Worm (Caenorhabditis elegans) whole organism, L1 larva: ENCODE results near the gene ragc-1.
A peak's percentile ranks its signal among the peaks of the same experiment; 100 is the strongest.

Source experiments
- Y116A8C.19 ChIP-seq: sonication (generic microtip); optimal IDR thresholded peaks from 2 replicates; lab custom pipeline; 2016; ENCODE audit warnings: missing compliant biosample characterization, missing genetic modification characterization, borderline replicate concordance
- aha-1 ChIP-seq: fragments of 150-350 bp; optimal IDR thresholded peaks from 2 replicates; lab custom pipeline; 2014; ENCODE audit warnings: missing biosample characterization, missing genetic modification characterization
- aly-2 ChIP-seq: fragments of 150-350 bp; optimal IDR thresholded peaks from 2 replicates; lab custom pipeline; 2014; ENCODE audit warnings: missing biosample characterization, missing genetic modification characterization
- ama-1 ChIP-seq: fragments of 150-350 bp; optimal IDR thresholded peaks from 2 replicates; lab custom pipeline; 2014
- ceh-88 ChIP-seq: fragments of 200-800 bp; sonication (Bioruptor generic); IDR thresholded peaks from 2 replicates; pipeline ENCODE4 v1.3.6; 2022; ENCODE audit warnings: missing genetic modification characterization, missing compliant biosample characterization
- dpl-1 ChIP-seq, 3 experiments: fragments of 150-350 bp in 2 of 3; sonication (generic microtip) in 1 of 3; optimal IDR thresholded peaks; 2 replicates each; lab custom pipeline; 2014 to 2017; ENCODE audit warnings: missing biosample characterization in 3 of 3, missing genetic modification characterization in 3 of 3, missing genetic modification reagents in 3 of 3
- efl-1 ChIP-seq, 4 experiments: fragments of 150-350 bp; optimal IDR thresholded peaks in 3 of 4; peaks in 1 of 4; 1 replicate in 1 of 4; 2 replicates in 3 of 4; lab custom pipeline; 2014; ENCODE audit warnings: missing biosample characterization in 2 of 4, missing genetic modification characterization in 2 of 4, missing genetic modification reagents in 2 of 4
- elt-3 ChIP-seq, 6 experiments: fragments of 150-350 bp in 1 of 6; sonication (generic microtip); optimal IDR thresholded peaks; 2 replicates each; lab custom pipeline; 2017 to 2018; ENCODE audit warnings: missing biosample characterization in 6 of 6, missing genetic modification characterization in 6 of 6, inconsistent platforms in 1 of 6
- ets-5 ChIP-seq: fragments of 200-800 bp; sonication (Bioruptor generic); IDR thresholded peaks from 2 replicates; pipeline ENCODE4 v1.3.6; 2022; ENCODE audit warnings: missing genetic modification characterization, missing compliant biosample characterization
- fkh-10 ChIP-seq: sonication (generic microtip); optimal IDR thresholded peaks from 2 replicates; lab custom pipeline; 2017; ENCODE audit warnings: missing biosample characterization, missing genetic modification reagents, missing genetic modification characterization
- fkh-8 ChIP-seq: sonication (generic microtip); optimal IDR thresholded peaks from 2 replicates; lab custom pipeline; 2016; ENCODE audit warnings: mild to moderate bottlenecking, missing genetic modification characterization, missing compliant biosample characterization
- grh-1 ChIP-seq: fragments of 200-800 bp; sonication (Bioruptor generic); IDR thresholded peaks from 2 replicates; pipeline ENCODE4 v1.3.6; 2022; ENCODE audit warnings: missing genetic modification reagents, missing genetic modification characterization, missing compliant biosample characterization
- hpl-2 ChIP-seq: fragments of 150-350 bp; optimal IDR thresholded peaks from 2 replicates; lab custom pipeline; 2014; ENCODE audit warnings: missing biosample characterization, missing genetic modification reagents, missing genetic modification characterization
- lin-13 ChIP-seq: fragments of 150-350 bp; optimal IDR thresholded peaks from 2 replicates; lab custom pipeline; 2014; ENCODE audit warnings: missing biosample characterization, missing genetic modification reagents, missing genetic modification characterization
- lin-14 ChIP-seq: fragments of 200-800 bp; sonication (Bioruptor generic); optimal IDR thresholded peaks from 2 replicates; lab custom pipeline; 2018; ENCODE audit warnings: mild to moderate bottlenecking, missing genetic modification characterization, moderate library complexity, missing compliant biosample characterization
- lin-15B ChIP-seq: fragments of 150-350 bp; sonication (generic microtip); optimal IDR thresholded peaks from 3 replicates; lab custom pipeline; 2014; ENCODE audit warnings: missing biosample characterization, missing genetic modification characterization
- lin-39 ChIP-seq: fragments of 150-350 bp; optimal IDR thresholded peaks from 2 replicates; lab custom pipeline; 2014; ENCODE audit warnings: missing biosample characterization, missing genetic modification reagents, missing genetic modification characterization
- lir-3 ChIP-seq: sonication (generic microtip); optimal IDR thresholded peaks from 2 replicates; lab custom pipeline; 2016; ENCODE audit warnings: mild to moderate bottlenecking, missing genetic modification characterization, moderate library complexity, missing compliant biosample characterization; ENCODE audit not compliant: poor library complexity
- lsy-2 ChIP-seq, 2 experiments: fragments of 150-350 bp; optimal IDR thresholded peaks; 2 replicates each; lab custom pipeline; 2014; ENCODE audit warnings: missing biosample characterization in 2 of 2, missing genetic modification characterization in 2 of 2
- mab-9 ChIP-seq: fragments of 200-800 bp; sonication (Bioruptor generic); IDR thresholded peaks from 2 replicates; pipeline ENCODE4 v1.3.6; 2022; ENCODE audit warnings: missing genetic modification reagents, missing genetic modification characterization, missing compliant biosample characterization
- nhr-76 ChIP-seq: sonication (generic microtip); optimal IDR thresholded peaks from 2 replicates; lab custom pipeline; 2017; ENCODE audit warnings: missing biosample characterization, missing genetic modification characterization
- nhr-84 ChIP-seq: sonication (generic microtip); optimal IDR thresholded peaks from 2 replicates; lab custom pipeline; 2017; ENCODE audit warnings: missing biosample characterization, missing genetic modification characterization
- nhr-85 ChIP-seq: sonication (generic microtip); peaks from one replicate; lab custom pipeline; 2016; ENCODE audit warnings: missing genetic modification characterization, inconsistent platforms, missing compliant biosample characterization
- pax-3 ChIP-seq: fragments of 200-800 bp; sonication (Bioruptor generic); optimal IDR thresholded peaks from 2 replicates; lab custom pipeline; 2018; ENCODE audit warnings: mild to moderate bottlenecking, missing genetic modification characterization, moderate library complexity, missing compliant biosample characterization
- pqm-1 ChIP-seq: sonication (generic microtip); optimal IDR thresholded peaks from 3 replicates; lab custom pipeline; 2017; ENCODE audit warnings: missing biosample characterization, missing genetic modification characterization
- rnt-1 ChIP-seq: sonication (generic microtip); optimal IDR thresholded peaks from 2 replicates; lab custom pipeline; 2016; ENCODE audit warnings: mild to moderate bottlenecking, missing genetic modification characterization, moderate library complexity, missing compliant biosample characterization
- swsn-7 ChIP-seq: sonication (generic microtip); optimal IDR thresholded peaks from 2 replicates; lab custom pipeline; 2016; ENCODE audit warnings: missing genetic modification characterization, missing compliant biosample characterization
- ztf-11 ChIP-seq, 2 experiments: sonication (generic microtip); optimal IDR thresholded peaks; 2 replicates each; lab custom pipeline; 2016 to 2017; ENCODE audit warnings: missing genetic modification characterization in 2 of 2, missing biosample characterization in 1 of 2, missing compliant biosample characterization in 1 of 2
- ztf-4 ChIP-seq: fragments of 150-350 bp; optimal IDR thresholded peaks from 2 replicates; lab custom pipeline; 2014; ENCODE audit warnings: missing biosample characterization, missing genetic modification characterization

The ragc-1 gene

DNA sequence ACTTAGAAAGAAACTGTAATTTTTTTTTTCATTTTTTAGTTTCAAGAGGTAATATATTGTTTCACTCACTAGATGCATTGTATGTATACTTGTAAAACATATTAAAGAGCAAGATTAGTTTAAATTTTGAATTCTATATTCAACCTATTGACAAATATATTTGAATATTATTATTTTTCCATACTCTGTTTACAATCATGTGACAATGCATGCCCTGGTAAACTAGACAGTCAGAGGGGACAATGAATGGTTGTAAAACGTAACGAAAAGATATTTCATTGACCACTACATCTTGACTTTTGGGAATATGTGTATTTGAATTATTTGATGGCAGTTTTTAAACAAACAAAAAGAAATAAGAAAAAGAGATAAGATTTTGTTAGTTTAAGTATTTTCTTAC lies 17.6 kb upstream of the ragc-1 start:
- no peak for TF ChIP-seq dpl-1 (GFP tag; optimal IDR thresholded peaks at IDR 0.05; lab: Kevin White, UChicago)
- no peak for TF ChIP-seq fkh-10 (GFP tag; lab: Kevin White, UChicago)
- no peak for TF ChIP-seq hpl-2 (GFP tag; lab: Kevin White, UChicago)
- TF ChIP-seq aly-2 = no peak
- TF ChIP-seq aha-1 (tag; lab: Kevin White, UChicago) = no peak
- no peak for TF ChIP-seq lin-39 (tag; lab: Kevin White, UChicago)
- TF ChIP-seq lin-14 (GFP tag; lab: Kevin White, UChicago) = no peak
- no peak for TF ChIP-seq lin-13
- no peak for TF ChIP-seq lsy-2 (tag; optimal IDR thresholded peaks at IDR 0.05; lab: Kevin White, UChicago)
- no peak for TF ChIP-seq ets-5 (GFP tag; lab: Robert Waterston, UW)
- TF ChIP-seq fkh-8 (tag; lab: Kevin White, UChicago) = no peak
- no peak for TF ChIP-seq lin-15B
- no peak for TF ChIP-seq rnt-1 (tag; lab: Kevin White, UChicago)
- TF ChIP-seq ztf-11 (tag; optimal IDR thresholded peaks at IDR 0.05; lab: Kevin White, UChicago) = no peak
- no peak for TF ChIP-seq Y116A8C.19 (tag; lab: Kevin White, UChicago)
- TF ChIP-seq swsn-7 (tag; lab: Kevin White, UChicago) = no peak
- TF ChIP-seq nhr-84 (tag; lab: Kevin White, UChicago) = no peak
- no peak for TF ChIP-seq lir-3

DNA sequence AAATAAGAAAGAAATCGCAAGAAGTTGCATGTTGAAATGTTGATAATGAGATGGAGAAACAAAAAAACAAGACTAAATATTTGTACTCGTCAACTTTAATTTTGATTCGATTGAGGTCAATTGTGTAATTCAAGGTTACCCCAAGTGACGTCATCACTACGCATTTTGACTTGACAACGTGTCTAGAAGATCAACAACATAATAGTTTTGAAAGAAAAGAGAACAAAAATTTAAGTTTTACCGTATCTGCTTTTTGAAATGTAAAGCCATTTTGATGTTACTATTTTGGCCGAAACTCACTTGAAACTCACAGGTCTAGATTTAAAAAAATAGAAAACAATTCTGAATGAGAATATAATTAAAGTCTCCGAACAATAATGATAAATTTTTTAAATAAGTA lies 16.2 kb upstream of the ragc-1 start, which contains the start of gene dsl-5:
dsl-5 (minus strand) TSS at position 101 of the 400 bp plus-strand sequence.
- TF ChIP-seq elt-3 (tag; optimal IDR thresholded peaks at IDR 0.05; lab: Kevin White, UChicago) (no peak), nhr-85 (tag; lab: Kevin White, UChicago) (peak; percentile 61)

DNA sequence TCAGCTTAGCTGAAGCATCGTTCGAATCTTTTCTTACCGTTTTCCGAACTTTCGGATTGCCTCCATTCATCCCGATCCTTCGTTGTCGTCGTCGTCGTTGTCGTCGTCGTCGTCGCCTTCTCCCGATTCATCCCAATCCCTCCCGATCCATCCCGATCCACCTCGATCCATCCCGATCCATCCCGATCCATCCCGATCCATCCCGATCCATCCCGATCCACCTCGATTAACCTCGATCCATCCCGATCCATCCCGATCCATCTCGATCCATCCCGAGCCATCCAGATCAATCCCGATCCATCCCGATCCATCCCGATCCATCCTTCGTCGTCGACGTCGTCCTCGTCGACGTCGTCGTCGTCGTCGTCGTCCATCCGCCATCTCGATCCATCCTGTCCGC lies 11.8 kb upstream of the ragc-1 start:
- 0 out of 2 replicates have a peak, but pooled peaks have one; percentile 56 for TF ChIP-seq ets-5 (GFP tag; lab: Robert Waterston, UW)
- TF ChIP-seq mab-9 (GFP tag; lab: Robert Waterston, UW) = 0 out of 2 replicates have a peak, but pooled peaks have one; percentile 12

DNA sequence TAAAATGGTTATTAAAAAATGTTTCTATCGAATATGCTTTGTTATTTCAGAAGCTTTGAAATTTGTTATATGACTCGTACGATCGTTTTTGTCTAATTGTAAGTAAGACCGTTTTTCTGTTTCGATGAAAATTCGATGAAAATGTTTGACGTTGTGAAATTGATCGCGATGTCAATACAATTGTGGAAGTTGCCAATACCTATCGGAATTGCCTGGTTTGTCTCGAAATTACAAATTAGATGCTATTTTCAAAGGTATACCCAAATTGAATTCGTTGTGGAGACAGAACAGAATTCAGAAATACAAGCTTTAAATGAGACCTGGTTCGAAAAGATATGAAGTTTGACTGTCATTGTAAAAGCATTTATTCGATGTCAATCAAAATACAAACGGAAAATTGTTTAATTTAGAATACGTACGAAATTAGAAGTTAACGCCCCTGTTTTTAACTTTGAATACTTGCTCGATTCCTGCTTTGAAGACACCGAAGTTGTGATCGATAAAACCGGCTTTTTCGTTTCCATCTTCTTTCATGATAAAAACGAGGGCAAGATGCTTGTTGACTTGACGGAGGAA lies 1.4 kb downstream of the ragc-1 start:
- TF ChIP-seq Y116A8C.19 (tag; lab: Kevin White, UChicago) = no peak
- TF ChIP-seq ztf-4 = no peak
- TF ChIP-seq pqm-1 (tag; lab: Kevin White, UChicago) = no peak
- TF ChIP-seq ama-1 = peak; percentile 13
- TF ChIP-seq grh-1 (GFP tag; lab: Robert Waterston, UW) = no peak
- peak in 1 of 2 experiments; percentile 22 for TF ChIP-seq lsy-2 (tag; optimal IDR thresholded peaks at IDR 0.05; lab: Kevin White, UChicago)
- no peak for TF ChIP-seq ceh-88 (GFP tag; lab: Robert Waterston, UW)
- TF ChIP-seq pax-3 = no peak
- peak; percentile 1 for TF ChIP-seq nhr-85 (tag; lab: Kevin White, UChicago)
- no peak for TF ChIP-seq hpl-2 (GFP tag; lab: Kevin White, UChicago)

DNA sequence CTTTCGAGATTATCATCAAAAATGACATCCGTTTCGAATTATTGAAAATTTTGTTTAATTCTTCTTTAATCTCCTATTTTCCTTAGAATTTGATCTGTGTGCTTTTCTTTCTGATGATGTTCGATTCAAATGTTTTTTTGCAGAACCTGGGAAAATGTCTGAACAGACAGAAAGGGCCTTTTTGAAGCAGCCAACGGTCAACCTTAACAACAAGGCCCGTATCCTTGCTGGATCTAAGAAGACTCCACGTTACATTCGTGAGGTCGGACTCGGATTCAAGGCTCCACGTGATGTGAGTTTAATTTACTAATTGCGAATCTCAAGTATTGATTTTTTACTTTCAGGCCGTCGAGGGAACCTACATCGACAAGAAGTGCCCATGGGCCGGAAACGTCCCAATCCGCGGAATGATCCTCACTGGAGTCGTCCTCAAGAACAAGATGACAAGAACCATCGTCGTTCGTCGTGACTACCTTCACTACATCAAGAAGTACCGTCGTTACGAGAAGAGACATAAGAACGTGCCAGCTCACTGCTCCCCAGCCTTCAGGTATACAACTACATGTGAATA lies 2.1 kb downstream of the ragc-1 start, which contains the start of gene rps-11:
rps-11 (plus strand) TSS at position 144 of the 571 bp plus-strand sequence.
- TF ChIP-seq nhr-76 (tag; lab: Kevin White, UChicago) = no peak
- no peak for TF ChIP-seq mab-9 (GFP tag; lab: Robert Waterston, UW)
- TF ChIP-seq lin-14 (GFP tag; lab: Kevin White, UChicago) = no peak
- no peak for TF ChIP-seq efl-1 (optimal IDR thresholded peaks at IDR 0.05; lab: Kevin White, UChicago)
- peak in 1 of 2 experiments; percentile 91 for TF ChIP-seq efl-1 (GFP tag; optimal IDR thresholded peaks at IDR 0.05 in 1 of 2; lab: Kevin White, UChicago)
- TF ChIP-seq, all 84 proteins: peak for 1
